Worm (Caenorhabditis elegans) whole organism, L1 larva: ENCODE data around the gene rnh-2.

Experiments used
- C34B4.2 ChIP-seq: sonication (generic microtip); optimal IDR thresholded peaks from 2 replicates; lab custom pipeline; 2017; ENCODE audit warnings: mild to moderate bottlenecking, missing genetic modification characterization, missing compliant biosample characterization
- aly-2 ChIP-seq: fragments of 150-350 bp; optimal IDR thresholded peaks from 2 replicates; lab custom pipeline; 2014; ENCODE audit warnings: missing biosample characterization, missing genetic modification characterization
- blmp-1 ChIP-seq: fragments of 150-350 bp; optimal IDR thresholded peaks from 2 replicates; lab custom pipeline; 2014; ENCODE audit warnings: missing biosample characterization, missing genetic modification characterization
- ceh-63 ChIP-seq: fragments of 200-800 bp; sonication (Bioruptor generic); optimal IDR thresholded peaks from 2 replicates; lab custom pipeline; 2018; ENCODE audit warnings: mild to moderate bottlenecking, missing genetic modification characterization, missing compliant biosample characterization
- ceh-82 ChIP-seq, 3 experiments: fragments of 150-350 bp in 1 of 3; sonication (generic microtip) in 2 of 3; optimal IDR thresholded peaks; 2 replicates each; lab custom pipeline; 2014 to 2017; ENCODE audit warnings: missing biosample characterization in 3 of 3, missing genetic modification characterization in 3 of 3
- ceh-88 ChIP-seq: fragments of 200-800 bp; sonication (Bioruptor generic); IDR thresholded peaks from 2 replicates; pipeline ENCODE4 v1.3.6; 2022; ENCODE audit warnings: missing genetic modification characterization, missing compliant biosample characterization
- ceh-90 ChIP-seq: sonication (generic microtip); optimal IDR thresholded peaks from 2 replicates; lab custom pipeline; 2016; ENCODE audit warnings: missing genetic modification characterization, missing compliant biosample characterization
- ces-1 ChIP-seq: fragments of 150-350 bp; optimal IDR thresholded peaks from 2 replicates; lab custom pipeline; 2014; ENCODE audit warnings: missing biosample characterization, missing genetic modification reagents, missing genetic modification characterization
- dpl-1 ChIP-seq, 3 experiments: fragments of 150-350 bp in 2 of 3; sonication (generic microtip) in 1 of 3; optimal IDR thresholded peaks; 2 replicates each; lab custom pipeline; 2014 to 2017; ENCODE audit warnings: missing biosample characterization in 3 of 3, missing genetic modification characterization in 3 of 3, missing genetic modification reagents in 3 of 3
- dsc-1 ChIP-seq: sonication (generic microtip); optimal IDR thresholded peaks from 2 replicates; lab custom pipeline; 2016; ENCODE audit warnings: mild to moderate bottlenecking, missing genetic modification characterization, missing compliant biosample characterization
- efl-1 ChIP-seq, 4 experiments: fragments of 150-350 bp; optimal IDR thresholded peaks in 3 of 4; peaks in 1 of 4; 1 replicate in 1 of 4; 2 replicates in 3 of 4; lab custom pipeline; 2014; ENCODE audit warnings: missing biosample characterization in 2 of 4, missing genetic modification characterization in 2 of 4, missing genetic modification reagents in 2 of 4
- egl-13 ChIP-seq: sonication (generic microtip); optimal IDR thresholded peaks from 2 replicates; lab custom pipeline; 2016; ENCODE audit warnings: missing genotype, missing genetic modification reagents, missing genetic modification characterization, missing compliant biosample characterization
- egl-27 ChIP-seq, 2 experiments: fragments of 150-350 bp in 1 of 2; sonication (generic microtip); optimal IDR thresholded peaks; 3 replicates each; lab custom pipeline; 2017 to 2018; ENCODE audit warnings: missing biosample characterization in 2 of 2, missing genetic modification characterization in 2 of 2, missing genetic modification reagents in 2 of 2
- elt-2 ChIP-seq: sonication (generic microtip); optimal IDR thresholded peaks from 2 replicates; lab custom pipeline; 2016; ENCODE audit warnings: missing genetic modification characterization, mild to moderate bottlenecking, inconsistent platforms, missing compliant biosample characterization, missing genetic modification reagents
- elt-3 ChIP-seq, 6 experiments: fragments of 150-350 bp in 1 of 6; sonication (generic microtip); optimal IDR thresholded peaks; 2 replicates each; lab custom pipeline; 2017 to 2018; ENCODE audit warnings: missing biosample characterization in 6 of 6, missing genetic modification characterization in 6 of 6, inconsistent platforms in 1 of 6
- fkh-10 ChIP-seq: sonication (generic microtip); optimal IDR thresholded peaks from 2 replicates; lab custom pipeline; 2017; ENCODE audit warnings: missing biosample characterization, missing genetic modification reagents, missing genetic modification characterization
- hlh-17 ChIP-seq: fragments of 200-800 bp; sonication (Bioruptor generic); optimal IDR thresholded peaks from 2 replicates; lab custom pipeline; 2018; ENCODE audit warnings: missing genetic modification characterization, mild to moderate bottlenecking, missing compliant biosample characterization, moderate library complexity, borderline replicate concordance
- irx-1 ChIP-seq: sonication (generic microtip); optimal IDR thresholded peaks from 2 replicates; lab custom pipeline; 2016; ENCODE audit warnings: missing genetic modification characterization, missing compliant biosample characterization
- jun-1 ChIP-seq: fragments of 150-350 bp; optimal IDR thresholded peaks from 2 replicates; lab custom pipeline; 2014; ENCODE audit warnings: missing biosample characterization, missing genetic modification reagents, missing genetic modification characterization
- lin-14 ChIP-seq: fragments of 200-800 bp; sonication (Bioruptor generic); optimal IDR thresholded peaks from 2 replicates; lab custom pipeline; 2018; ENCODE audit warnings: mild to moderate bottlenecking, missing genetic modification characterization, moderate library complexity, missing compliant biosample characterization
- lin-35 ChIP-seq, 2 experiments: fragments of 150-350 bp; optimal IDR thresholded peaks; 2 replicates each; lab custom pipeline; 2014; ENCODE audit warnings: missing biosample characterization in 2 of 2, missing genetic modification characterization in 2 of 2, missing genetic modification reagents in 2 of 2
- lin-39 ChIP-seq: fragments of 150-350 bp; optimal IDR thresholded peaks from 2 replicates; lab custom pipeline; 2014; ENCODE audit warnings: missing biosample characterization, missing genetic modification reagents, missing genetic modification characterization
- lir-3 ChIP-seq: sonication (generic microtip); optimal IDR thresholded peaks from 2 replicates; lab custom pipeline; 2016; ENCODE audit warnings: mild to moderate bottlenecking, missing genetic modification characterization, moderate library complexity, missing compliant biosample characterization; ENCODE audit not compliant: poor library complexity
- lsy-2 ChIP-seq, 2 experiments: fragments of 150-350 bp; optimal IDR thresholded peaks; 2 replicates each; lab custom pipeline; 2014; ENCODE audit warnings: missing biosample characterization in 2 of 2, missing genetic modification characterization in 2 of 2
- mab-9 ChIP-seq: fragments of 200-800 bp; sonication (Bioruptor generic); IDR thresholded peaks from 2 replicates; pipeline ENCODE4 v1.3.6; 2022; ENCODE audit warnings: missing genetic modification reagents, missing genetic modification characterization, missing compliant biosample characterization
- mdl-1 ChIP-seq, 2 experiments: fragments of 150-350 bp; optimal IDR thresholded peaks; 2 replicates each; lab custom pipeline; 2014 to 2017; ENCODE audit warnings: missing biosample characterization in 2 of 2, missing genetic modification characterization in 2 of 2, inconsistent platforms in 1 of 2
- mep-1 ChIP-seq: fragments of 150-350 bp; optimal IDR thresholded peaks from 2 replicates; lab custom pipeline; 2014; ENCODE audit warnings: missing biosample characterization, missing genetic modification characterization
- nhr-11 ChIP-seq: fragments of 150-350 bp; optimal IDR thresholded peaks from 2 replicates; lab custom pipeline; 2014; ENCODE audit warnings: missing biosample characterization, missing genetic modification characterization
- nhr-237 ChIP-seq: fragments of 150-350 bp; optimal IDR thresholded peaks from 2 replicates; lab custom pipeline; 2014; ENCODE audit warnings: missing biosample characterization, missing genetic modification characterization
- nhr-71 ChIP-seq: sonication (generic microtip); optimal IDR thresholded peaks from 2 replicates; lab custom pipeline; 2016; ENCODE audit warnings: mild to moderate bottlenecking, missing genetic modification characterization, moderate library complexity, missing compliant biosample characterization
- nhr-76 ChIP-seq: sonication (generic microtip); optimal IDR thresholded peaks from 2 replicates; lab custom pipeline; 2017; ENCODE audit warnings: missing biosample characterization, missing genetic modification characterization
- nhr-84 ChIP-seq: sonication (generic microtip); optimal IDR thresholded peaks from 2 replicates; lab custom pipeline; 2017; ENCODE audit warnings: missing biosample characterization, missing genetic modification characterization
- nhr-85 ChIP-seq: sonication (generic microtip); peaks from one replicate; lab custom pipeline; 2016; ENCODE audit warnings: missing genetic modification characterization, inconsistent platforms, missing compliant biosample characterization
- nhr-90 ChIP-seq: sonication (generic microtip); optimal IDR thresholded peaks from 2 replicates; lab custom pipeline; 2016; ENCODE audit warnings: mild to moderate bottlenecking, missing genetic modification characterization, missing compliant biosample characterization; ENCODE audit not compliant: poor library complexity
- pag-3 ChIP-seq: sonication (generic microtip); optimal IDR thresholded peaks from 2 replicates; lab custom pipeline; 2017; ENCODE audit warnings: missing genetic modification characterization, mild to moderate bottlenecking, missing compliant biosample characterization, antibody characterized with exemption, borderline replicate concordance; ENCODE audit not compliant: insufficient read depth
- pax-3 ChIP-seq: fragments of 200-800 bp; sonication (Bioruptor generic); optimal IDR thresholded peaks from 2 replicates; lab custom pipeline; 2018; ENCODE audit warnings: mild to moderate bottlenecking, missing genetic modification characterization, moderate library complexity, missing compliant biosample characterization
- rnt-1 ChIP-seq: sonication (generic microtip); optimal IDR thresholded peaks from 2 replicates; lab custom pipeline; 2016; ENCODE audit warnings: mild to moderate bottlenecking, missing genetic modification characterization, moderate library complexity, missing compliant biosample characterization
- snpc-4 ChIP-seq: fragments of 150-350 bp; optimal IDR thresholded peaks from 2 replicates; lab custom pipeline; 2014; ENCODE audit warnings: missing biosample characterization, missing genetic modification characterization
- snu-23 ChIP-seq: sonication (generic microtip); optimal IDR thresholded peaks from 2 replicates; lab custom pipeline; 2016; ENCODE audit warnings: missing genetic modification characterization, missing compliant biosample characterization
- sptf-1 ChIP-seq: fragments of 150-350 bp; optimal IDR thresholded peaks from 2 replicates; lab custom pipeline; 2014; ENCODE audit warnings: missing biosample characterization, missing genetic modification characterization
- swsn-7 ChIP-seq: sonication (generic microtip); optimal IDR thresholded peaks from 2 replicates; lab custom pipeline; 2016; ENCODE audit warnings: missing genetic modification characterization, missing compliant biosample characterization
- tbx-2 ChIP-seq: sonication (generic microtip); optimal IDR thresholded peaks from 2 replicates; lab custom pipeline; 2016; ENCODE audit warnings: missing genetic modification characterization, missing compliant biosample characterization
- tlp-1 ChIP-seq: fragments of 150-350 bp; optimal IDR thresholded peaks from 2 replicates; lab custom pipeline; 2014; ENCODE audit warnings: missing biosample characterization, missing genetic modification characterization
- unc-30 ChIP-seq: sonication (generic microtip); optimal IDR thresholded peaks from 2 replicates; lab custom pipeline; 2017; ENCODE audit warnings: missing biosample characterization, missing genetic modification characterization
- vab-15 ChIP-seq: sonication (generic microtip); optimal IDR thresholded peaks from 2 replicates; lab custom pipeline; 2017; ENCODE audit warnings: missing genotype, mild to moderate bottlenecking, missing genetic modification characterization, missing compliant biosample characterization
- zag-1 ChIP-seq: fragments of 150-350 bp; optimal IDR thresholded peaks from 2 replicates; lab custom pipeline; 2014; ENCODE audit warnings: missing biosample characterization, missing genetic modification characterization
- zip-4 ChIP-seq: fragments of 200-800 bp; sonication (Bioruptor generic); optimal IDR thresholded peaks from 2 replicates; lab custom pipeline; 2018; ENCODE audit warnings: mild to moderate bottlenecking, missing genetic modification characterization, moderate library complexity, missing compliant biosample characterization
- ztf-4 ChIP-seq: fragments of 150-350 bp; optimal IDR thresholded peaks from 2 replicates; lab custom pipeline; 2014; ENCODE audit warnings: missing biosample characterization, missing genetic modification characterization

Gene rnh-2

ce11 chrII:8561227-8561626 is 44.3 kb downstream of the rnh-2 start, which contains the start of gene iff-2 (continued):
- TF ChIP-seq tlp-1 (tag; lab: Kevin White, UChicago) (no peak), ceh-63 (GFP tag; lab: Kevin White, UChicago) (no peak)
- TF ChIP-seq, all 84 proteins: peak for 72

ce11 chrII:8562002-8562401 is 45.1 kb downstream of the rnh-2 start, which contains the start of gene F54C9.14:
Gene F54C9.14 (plus strand): TSS chrII:8562302.
- TF ChIP-seq lin-14 (GFP tag; lab: Kevin White, UChicago) = no peak
- no peak for TF ChIP-seq lin-35 (GFP tag; optimal IDR thresholded peaks at IDR 0.05; lab: Kevin White, UChicago)
- no peak for TF ChIP-seq tbx-2
- TF ChIP-seq mdl-1 (tag; optimal IDR thresholded peaks at IDR 0.05; lab: Kevin White, UChicago) = no peak
- TF ChIP-seq snu-23 (GFP tag; lab: Kevin White, UChicago) = no peak
- peak; percentile 25 for TF ChIP-seq nhr-85 (tag; lab: Kevin White, UChicago)

ce11 chrII:8566039-8566438 is 49.1 kb downstream of the rnh-2 start, which contains the start of gene stc-1:
Gene stc-1 (minus strand): TSS chrII:8566139.
- TF ChIP-seq lin-39 (tag; lab: Kevin White, UChicago) (no peak), nhr-90 (tag; lab: Kevin White, UChicago) (peak; percentile 7), snpc-4 (tag; lab: Kevin White, UChicago) (no peak), egl-13 (tag; lab: Kevin White, UChicago) (no peak), fkh-10 (no peak), dpl-1 (GFP tag; optimal IDR thresholded peaks at IDR 0.05; lab: Kevin White, UChicago) (peak; percentile 65 to 86 (median 79)), jun-1 (tag; lab: Kevin White, UChicago) (no peak), elt-2 (tag; lab: Kevin White, UChicago) (peak; percentile 30), zip-4 (GFP tag; lab: Kevin White, UChicago) (no peak), mab-9 (GFP tag; lab: Robert Waterston, UW) (no peak), elt-3 (tag; optimal IDR thresholded peaks at IDR 0.05; lab: Kevin White, UChicago) (no peak), unc-30 (tag; lab: Kevin White, UChicago) (no peak), irx-1 (tag; lab: Kevin White, UChicago) (no peak), vab-15 (tag; lab: Kevin White, UChicago) (no peak), sptf-1 (tag; lab: Kevin White, UChicago) (no peak), hlh-17 (GFP tag; lab: Kevin White, UChicago) (no peak), pax-3 (tag; lab: Kevin White, UChicago) (no peak), ces-1 (GFP tag; lab: Kevin White, UChicago) (no peak), nhr-76 (no peak), ceh-82 (tag; optimal IDR thresholded peaks at IDR 0.05; lab: Kevin White, UChicago) (no peak), mdl-1 (tag; optimal IDR thresholded peaks at IDR 0.05; lab: Kevin White, UChicago) (no peak), blmp-1 (tag; lab: Kevin White, UChicago) (peak; percentile 34), egl-27 (tag; optimal IDR thresholded peaks at IDR 0.05; lab: Kevin White, UChicago) (no peak), rnt-1 (tag; lab: Kevin White, UChicago) (no peak), ceh-88 (GFP tag; lab: Robert Waterston, UW) (no peak), dsc-1 (tag; lab: Kevin White, UChicago) (no peak), swsn-7 (no peak), ceh-90 (tag; lab: Kevin White, UChicago) (no peak), aly-2 (no peak), ztf-4 (no peak), snu-23 (GFP tag; lab: Kevin White, UChicago) (peak; percentile 18), nhr-11 (no peak), zag-1 (tag; lab: Kevin White, UChicago) (no peak), nhr-71 (tag; lab: Kevin White, UChicago) (peak; percentile 29), pag-3 (tag; lab: Kevin White, UChicago) (no peak), lir-3 (tag; lab: Kevin White, UChicago) (no peak), lsy-2 (tag; optimal IDR thresholded peaks at IDR 0.05; lab: Kevin White, UChicago) (peak; percentile 6 to 69), efl-1 (optimal IDR thresholded peaks at IDR 0.05; lab: Kevin White, UChicago) (peak in 1 of 2 experiments; percentile 82), efl-1 (GFP tag; optimal IDR thresholded peaks at IDR 0.05 in 1 of 2; lab: Kevin White, UChicago) (peak; percentile 86 to 98), nhr-84 (tag; lab: Kevin White, UChicago) (no peak), nhr-237 (tag; lab: Kevin White, UChicago) (no peak), mep-1 (tag; lab: Kevin White, UChicago) (no peak), tlp-1 (tag; lab: Kevin White, UChicago) (no peak), C34B4.2 (tag; lab: Kevin White, UChicago) (no peak)
